Fruit fly (Drosophila melanogaster): ENCODE data around the gene Sfp24Bd.

The Sfp24Bd gene

DNA sequence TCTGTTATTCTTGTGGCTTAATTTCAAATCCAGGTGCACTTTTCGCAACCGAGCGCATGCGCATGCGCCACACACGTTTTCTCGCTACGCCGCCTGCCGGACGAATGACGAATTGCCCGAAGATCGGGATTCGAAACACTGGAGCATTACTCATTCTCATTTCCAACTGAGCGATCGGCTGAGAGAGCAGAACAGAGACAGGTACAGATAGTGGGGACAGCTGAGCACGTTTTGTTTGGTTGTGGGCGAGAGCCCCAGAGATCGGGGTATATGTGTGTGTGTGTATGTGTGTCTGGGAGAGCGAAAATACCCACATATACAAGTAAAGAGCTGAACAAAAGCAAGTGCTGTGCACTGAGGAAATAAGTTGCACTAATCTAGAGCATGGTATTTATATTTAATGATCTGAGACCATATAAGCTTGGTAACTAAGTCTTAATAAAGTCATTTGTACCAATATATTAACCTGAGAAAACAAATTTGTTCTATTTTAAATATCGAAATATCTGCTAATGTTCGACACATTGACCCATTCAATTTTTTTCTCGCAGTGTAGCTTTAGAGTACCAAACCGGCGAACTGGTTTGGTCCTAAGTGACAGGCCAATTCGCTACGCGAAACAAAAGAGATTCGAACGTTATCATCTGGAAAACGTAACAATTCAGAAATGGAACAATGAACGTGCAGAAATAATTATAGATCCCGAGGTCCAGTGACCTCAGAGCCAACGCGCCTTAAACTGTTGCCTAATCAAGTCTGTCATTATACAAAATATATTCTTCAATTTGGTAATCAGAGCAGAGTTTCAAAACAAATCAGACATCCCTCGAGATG, 36.7 kb downstream of the Sfp24Bd start (continued):
- TF ChIP-seq Antp (GFP tag; optimal IDR thresholded peaks at IDR 0.05) (peak; percentile 94), so (GFP tag; IDR thresholded peaks at IDR 0.05) (peak; percentile 98), Vsx1 (GFP tag; optimal IDR thresholded peaks at IDR 0.05) (peak; percentile 88), Pdp1 (GFP tag; optimal IDR thresholded peaks at IDR 0.05) (peak; percentile 89 to 98), CG9797 (GFP tag; optimal IDR thresholded peaks at IDR 0.05) (peak; percentile 67), mirr (GFP tag; optimal IDR thresholded peaks at IDR 0.05) (peak; percentile 95), CG7745 (tag; optimal IDR thresholded peaks at IDR 0.05) (peak; percentile 51), gcm2 (GFP tag; optimal IDR thresholded peaks at IDR 0.05) (peak; percentile 92), CG9817 (tag; optimal IDR thresholded peaks at IDR 0.05) (peak; percentile 89), aop (GFP tag; IDR thresholded peaks at IDR 0.05) (peak; percentile 89), inv (GFP tag; IDR thresholded peaks at IDR 0.05; ENCODE audit: partially characterized antibody) (0 out of 2 replicates have a peak, but pooled peaks have one; percentile 10), CG6791 (GFP tag; IDR thresholded peaks at IDR 0.05; ENCODE audit: partially characterized antibody) (no peak), Nf-YA (GFP tag; IDR thresholded peaks at IDR 0.05) (peak; percentile 89), CG11456 (GFP tag; IDR thresholded peaks at IDR 0.05) (peak; percentile 93), ro (GFP tag; IDR thresholded peaks at IDR 0.05) (peak; percentile 87), slp2 (GFP tag; optimal IDR thresholded peaks at IDR 0.05) (peak; percentile 90), CG17829 (tag; optimal IDR thresholded peaks at IDR 0.05) (peak; percentile 100), Meics (GFP tag; optimal IDR thresholded peaks at IDR 0.05) (peak; percentile 99), pfk (GFP tag; optimal IDR thresholded peaks at IDR 0.05) (peak; percentile 60), klu (GFP tag; IDR thresholded peaks at IDR 0.05) (peak; percentile 92), otp (GFP tag; IDR thresholded peaks at IDR 0.05) (peak; percentile 97), CG3163 (GFP tag; optimal IDR thresholded peaks at IDR 0.05) (peak; percentile 82), mam (GFP tag; optimal IDR thresholded peaks at IDR 0.05) (peak; percentile 97), Ada2b (GFP tag; IDR thresholded peaks at IDR 0.05) (peak; percentile 97), BEAF-32 (GFP tag; optimal IDR thresholded peaks at IDR 0.05) (peak; percentile 1), CG17385 (GFP tag; optimal IDR thresholded peaks at IDR 0.05) (peak; percentile 89), CG18011 (GFP tag; optimal IDR thresholded peaks at IDR 0.05) (peak; percentile 72), phol (tag; optimal IDR thresholded peaks at IDR 0.05) (peak; percentile 99), CG11398 (GFP tag; optimal IDR thresholded peaks at IDR 0.05) (peak; percentile 92), TFAM (GFP tag; optimal IDR thresholded peaks at IDR 0.05) (peak; percentile 95), CG13775 (GFP tag; optimal IDR thresholded peaks at IDR 0.05) (peak; percentile 93), hth (optimal IDR thresholded peaks at IDR 0.05) (no peak), pho (GFP tag; optimal IDR thresholded peaks at IDR 0.05) (peak; percentile 92), CG3847 (GFP tag; IDR thresholded peaks at IDR 0.05) (peak; percentile 95), CG4617 (GFP tag; optimal IDR thresholded peaks at IDR 0.05; ENCODE audit: borderline replicate concordance) (peak; percentile 81), CG12104 (GFP tag; optimal IDR thresholded peaks at IDR 0.05) (peak; percentile 92), CG7271 (tag; optimal IDR thresholded peaks at IDR 0.05) (peak; percentile 98), grn (GFP tag; optimal IDR thresholded peaks at IDR 0.05) (peak; percentile 81), sob (GFP tag; IDR thresholded peaks at IDR 0.05) (peak; percentile 94), wdn (GFP tag; IDR thresholded peaks at IDR 0.05) (peak; percentile 90), mld (GFP tag; IDR thresholded peaks at IDR 0.05; ENCODE audit: partially characterized antibody) (no peak), Abd-B (GFP tag; optimal IDR thresholded peaks at IDR 0.05) (peak; percentile 89), CG43689 (GFP tag; IDR thresholded peaks at IDR 0.05) (peak; percentile 77), HLH54F (GFP tag; optimal IDR thresholded peaks at IDR 0.05) (peak; percentile 92), CG32772 (GFP tag; IDR thresholded peaks at IDR 0.05) (peak; percentile 98), ken (GFP tag; IDR thresholded peaks at IDR 0.05) (peak; percentile 92), ara (GFP tag; IDR thresholded peaks at IDR 0.05) (peak; percentile 99), lov (optimal IDR thresholded peaks at IDR 0.05) (no peak), lov (GFP tag; IDR thresholded peaks at IDR 0.05) (peak; percentile 96)
